Worm (Caenorhabditis elegans) whole organism, L2 larva: ENCODE data around the gene sto-3.

ENCODE experiments used
- F13H6.1 ChIP-seq: sonication (generic microtip); optimal IDR thresholded peaks from 2 replicates; lab custom pipeline; 2016; ENCODE audit warnings: missing genetic modification characterization, missing compliant biosample characterization
- ZK546.5 ChIP-seq: sonication (generic microtip); optimal IDR thresholded peaks from 2 replicates; lab custom pipeline; 2017; ENCODE audit warnings: missing biosample characterization, missing genetic modification characterization
- blmp-1 ChIP-seq: sonication (generic microtip); optimal IDR thresholded peaks from 2 replicates; lab custom pipeline; 2017; ENCODE audit warnings: missing genetic modification characterization, mild to moderate bottlenecking, missing compliant biosample characterization, antibody characterized with exemption, moderate library complexity; ENCODE audit not compliant: insufficient read depth
- fos-1 ChIP-seq: fragments of 150-350 bp; optimal IDR thresholded peaks from 2 replicates; lab custom pipeline; 2014; ENCODE audit warnings: missing biosample characterization, missing genetic modification characterization
- lin-13 ChIP-seq: fragments of 150-350 bp; optimal IDR thresholded peaks from 2 replicates; lab custom pipeline; 2014; ENCODE audit warnings: missing biosample characterization, missing genetic modification reagents, missing genetic modification characterization
- lsy-2 ChIP-seq, 2 experiments: fragments of 150-350 bp in 1 of 2; sonication (generic microtip) in 1 of 2; optimal IDR thresholded peaks; 2 replicates each; lab custom pipeline; 2014 to 2017; ENCODE audit warnings: missing biosample characterization in 2 of 2, missing genetic modification characterization in 2 of 2
- mab-5 ChIP-seq: fragments of 150-350 bp; optimal IDR thresholded peaks from 2 replicates; lab custom pipeline; 2014; ENCODE audit warnings: missing biosample characterization, missing genetic modification characterization
- mdl-1 ChIP-seq, 2 experiments: fragments of 150-350 bp in 1 of 2; sonication (generic microtip) in 1 of 2; optimal IDR thresholded peaks; 2 replicates each; lab custom pipeline; 2017; ENCODE audit warnings: missing biosample characterization in 2 of 2, missing genetic modification characterization in 2 of 2
- nhr-12 ChIP-seq: fragments of 150-350 bp; optimal IDR thresholded peaks from 2 replicates; lab custom pipeline; 2014; ENCODE audit warnings: missing biosample characterization, missing genetic modification characterization
- unc-55 ChIP-seq: fragments of 150-350 bp; sonication (generic microtip); optimal IDR thresholded peaks from 3 replicates; lab custom pipeline; 2014; ENCODE audit warnings: missing biosample characterization, missing genetic modification reagents, missing genetic modification characterization
- zag-1 ChIP-seq: fragments of 150-350 bp; optimal IDR thresholded peaks from 2 replicates; lab custom pipeline; 2014; ENCODE audit warnings: missing biosample characterization, missing genetic modification characterization

The sto-3 gene

ce11 chrX:11572205-11572604 is 49.7 kb downstream of the sto-3 start, which contains the start of gene frm-3:
frm-3 (plus strand) TSS chrX:11572505.
- TF ChIP-seq ZK546.5 (tag; lab: Kevin White, UChicago): no peak
- TF ChIP-seq mab-5 (tag; lab: Kevin White, UChicago): no peak
- no peak for TF ChIP-seq blmp-1 (tag; lab: Kevin White, UChicago)
- no peak for TF ChIP-seq lin-13 (GFP tag; lab: Kevin White, UChicago)

ce11 chrX:11571714-11572113 is 50.2 kb downstream of the sto-3 start:
- peak in 1 of 2 experiments; percentile 9 for TF ChIP-seq mdl-1 (tag; optimal IDR thresholded peaks at IDR 0.05; lab: Kevin White, UChicago)
- TF ChIP-seq nhr-12 (tag; lab: Kevin White, UChicago): no peak
- peak; percentile 28 for TF ChIP-seq unc-55
- no peak for TF ChIP-seq fos-1 (tag; lab: Kevin White, UChicago)
- TF ChIP-seq zag-1 (tag; lab: Kevin White, UChicago): peak; percentile 52
- TF ChIP-seq lsy-2 (tag; optimal IDR thresholded peaks at IDR 0.05; lab: Kevin White, UChicago): peak in 1 of 2 experiments; percentile 11
- TF ChIP-seq F13H6.1: peak; percentile 15
